Worm (Caenorhabditis elegans) whole organism, L1 larva: ENCODE measurements around the gene C07E3.9.
A peak's percentile ranks its signal among the peaks of the same experiment; 100 is the strongest.

Experiments used
- C04F5.9 ChIP-seq: sonication (generic microtip); optimal IDR thresholded peaks from 2 replicates; lab custom pipeline; 2016; ENCODE audit warnings: missing genetic modification characterization, missing compliant biosample characterization
- C34B4.2 ChIP-seq: sonication (generic microtip); optimal IDR thresholded peaks from 2 replicates; lab custom pipeline; 2017; ENCODE audit warnings: mild to moderate bottlenecking, missing genetic modification characterization, missing compliant biosample characterization
- Y116A8C.19 ChIP-seq: sonication (generic microtip); optimal IDR thresholded peaks from 2 replicates; lab custom pipeline; 2016; ENCODE audit warnings: missing compliant biosample characterization, missing genetic modification characterization, borderline replicate concordance
- aha-1 ChIP-seq: fragments of 150-350 bp; optimal IDR thresholded peaks from 2 replicates; lab custom pipeline; 2014; ENCODE audit warnings: missing biosample characterization, missing genetic modification characterization
- ama-1 ChIP-seq: fragments of 150-350 bp; optimal IDR thresholded peaks from 2 replicates; lab custom pipeline; 2014
- ceh-63 ChIP-seq: fragments of 200-800 bp; sonication (Bioruptor generic); optimal IDR thresholded peaks from 2 replicates; lab custom pipeline; 2018; ENCODE audit warnings: mild to moderate bottlenecking, missing genetic modification characterization, missing compliant biosample characterization
- ceh-8 ChIP-seq: fragments of 200-800 bp; sonication (Bioruptor generic); optimal IDR thresholded peaks from 2 replicates; lab custom pipeline; 2018; ENCODE audit warnings: mild to moderate bottlenecking, missing genetic modification characterization, moderate library complexity, missing compliant biosample characterization
- ceh-88 ChIP-seq: fragments of 200-800 bp; sonication (Bioruptor generic); IDR thresholded peaks from 2 replicates; pipeline ENCODE4 v1.3.6; 2022; ENCODE audit warnings: missing genetic modification characterization, missing compliant biosample characterization
- ces-1 ChIP-seq: fragments of 150-350 bp; optimal IDR thresholded peaks from 2 replicates; lab custom pipeline; 2014; ENCODE audit warnings: missing biosample characterization, missing genetic modification reagents, missing genetic modification characterization
- dpl-1 ChIP-seq, 3 experiments: fragments of 150-350 bp in 2 of 3; sonication (generic microtip) in 1 of 3; optimal IDR thresholded peaks; 2 replicates each; lab custom pipeline; 2014 to 2017; ENCODE audit warnings: missing biosample characterization in 3 of 3, missing genetic modification characterization in 3 of 3, missing genetic modification reagents in 3 of 3
- efl-1 ChIP-seq, 4 experiments: fragments of 150-350 bp; optimal IDR thresholded peaks in 3 of 4; peaks in 1 of 4; 1 replicate in 1 of 4; 2 replicates in 3 of 4; lab custom pipeline; 2014; ENCODE audit warnings: missing biosample characterization in 2 of 4, missing genetic modification characterization in 2 of 4, missing genetic modification reagents in 2 of 4
- efl-3 ChIP-seq: fragments of 200-800 bp; sonication (Bioruptor generic); optimal IDR thresholded peaks from 2 replicates; lab custom pipeline; 2018; ENCODE audit warnings: mild to moderate bottlenecking, missing genetic modification characterization, missing compliant biosample characterization
- egl-13 ChIP-seq: sonication (generic microtip); optimal IDR thresholded peaks from 2 replicates; lab custom pipeline; 2016; ENCODE audit warnings: missing genotype, missing genetic modification reagents, missing genetic modification characterization, missing compliant biosample characterization
- elt-3 ChIP-seq, 6 experiments: fragments of 150-350 bp in 1 of 6; sonication (generic microtip); optimal IDR thresholded peaks; 2 replicates each; lab custom pipeline; 2017 to 2018; ENCODE audit warnings: missing biosample characterization in 6 of 6, missing genetic modification characterization in 6 of 6, inconsistent platforms in 1 of 6
- fkh-10 ChIP-seq: sonication (generic microtip); optimal IDR thresholded peaks from 2 replicates; lab custom pipeline; 2017; ENCODE audit warnings: missing biosample characterization, missing genetic modification reagents, missing genetic modification characterization
- fkh-4 ChIP-seq: sonication (generic microtip); optimal IDR thresholded peaks from 2 replicates; lab custom pipeline; 2016; ENCODE audit warnings: missing compliant biosample characterization, missing genetic modification characterization, borderline replicate concordance
- fos-1 ChIP-seq: fragments of 150-350 bp; optimal IDR thresholded peaks from 2 replicates; lab custom pipeline; 2014; ENCODE audit warnings: missing biosample characterization, missing genetic modification characterization
- hpl-2 ChIP-seq: fragments of 150-350 bp; optimal IDR thresholded peaks from 2 replicates; lab custom pipeline; 2014; ENCODE audit warnings: missing biosample characterization, missing genetic modification reagents, missing genetic modification characterization
- isw-1 ChIP-seq: fragments of 200-800 bp; sonication (Bioruptor generic); IDR thresholded peaks from 2 replicates; pipeline ENCODE4 v1.3.6; 2022; ENCODE audit warnings: missing genetic modification characterization, missing compliant biosample characterization
- jun-1 ChIP-seq: fragments of 150-350 bp; optimal IDR thresholded peaks from 2 replicates; lab custom pipeline; 2014; ENCODE audit warnings: missing biosample characterization, missing genetic modification reagents, missing genetic modification characterization
- lin-13 ChIP-seq: fragments of 150-350 bp; optimal IDR thresholded peaks from 2 replicates; lab custom pipeline; 2014; ENCODE audit warnings: missing biosample characterization, missing genetic modification reagents, missing genetic modification characterization
- lin-14 ChIP-seq: fragments of 200-800 bp; sonication (Bioruptor generic); optimal IDR thresholded peaks from 2 replicates; lab custom pipeline; 2018; ENCODE audit warnings: mild to moderate bottlenecking, missing genetic modification characterization, moderate library complexity, missing compliant biosample characterization
- lin-35 ChIP-seq, 2 experiments: fragments of 150-350 bp; optimal IDR thresholded peaks; 2 replicates each; lab custom pipeline; 2014; ENCODE audit warnings: missing biosample characterization in 2 of 2, missing genetic modification characterization in 2 of 2, missing genetic modification reagents in 2 of 2
- lin-39 ChIP-seq: fragments of 150-350 bp; optimal IDR thresholded peaks from 2 replicates; lab custom pipeline; 2014; ENCODE audit warnings: missing biosample characterization, missing genetic modification reagents, missing genetic modification characterization
- lir-3 ChIP-seq: sonication (generic microtip); optimal IDR thresholded peaks from 2 replicates; lab custom pipeline; 2016; ENCODE audit warnings: mild to moderate bottlenecking, missing genetic modification characterization, moderate library complexity, missing compliant biosample characterization; ENCODE audit not compliant: poor library complexity
- mab-9 ChIP-seq: fragments of 200-800 bp; sonication (Bioruptor generic); IDR thresholded peaks from 2 replicates; pipeline ENCODE4 v1.3.6; 2022; ENCODE audit warnings: missing genetic modification reagents, missing genetic modification characterization, missing compliant biosample characterization
- nhr-19 ChIP-seq: fragments of 200-800 bp; sonication (Bioruptor generic); conservative IDR thresholded peaks from 2 replicates; pipeline ENCODE4 v1.3.6; 2022; ENCODE audit warnings: missing genetic modification characterization, missing compliant biosample characterization
- nhr-237 ChIP-seq: fragments of 150-350 bp; optimal IDR thresholded peaks from 2 replicates; lab custom pipeline; 2014; ENCODE audit warnings: missing biosample characterization, missing genetic modification characterization
- nhr-47 ChIP-seq: sonication (generic microtip); optimal IDR thresholded peaks from 2 replicates; lab custom pipeline; 2016; ENCODE audit warnings: mild to moderate bottlenecking, missing genetic modification characterization, moderate library complexity, missing compliant biosample characterization
- nhr-71 ChIP-seq: sonication (generic microtip); optimal IDR thresholded peaks from 2 replicates; lab custom pipeline; 2016; ENCODE audit warnings: mild to moderate bottlenecking, missing genetic modification characterization, moderate library complexity, missing compliant biosample characterization
- nhr-76 ChIP-seq: sonication (generic microtip); optimal IDR thresholded peaks from 2 replicates; lab custom pipeline; 2017; ENCODE audit warnings: missing biosample characterization, missing genetic modification characterization
- nhr-77 ChIP-seq: fragments of 150-350 bp; optimal IDR thresholded peaks from 2 replicates; lab custom pipeline; 2014; ENCODE audit warnings: missing biosample characterization, missing genetic modification characterization
- nhr-85 ChIP-seq: sonication (generic microtip); peaks from one replicate; lab custom pipeline; 2016; ENCODE audit warnings: missing genetic modification characterization, inconsistent platforms, missing compliant biosample characterization
- nhr-90 ChIP-seq: sonication (generic microtip); optimal IDR thresholded peaks from 2 replicates; lab custom pipeline; 2016; ENCODE audit warnings: mild to moderate bottlenecking, missing genetic modification characterization, missing compliant biosample characterization; ENCODE audit not compliant: poor library complexity
- pag-3 ChIP-seq: sonication (generic microtip); optimal IDR thresholded peaks from 2 replicates; lab custom pipeline; 2017; ENCODE audit warnings: missing genetic modification characterization, mild to moderate bottlenecking, missing compliant biosample characterization, antibody characterized with exemption, borderline replicate concordance; ENCODE audit not compliant: insufficient read depth
- pax-3 ChIP-seq: fragments of 200-800 bp; sonication (Bioruptor generic); optimal IDR thresholded peaks from 2 replicates; lab custom pipeline; 2018; ENCODE audit warnings: mild to moderate bottlenecking, missing genetic modification characterization, moderate library complexity, missing compliant biosample characterization
- pqm-1 ChIP-seq: sonication (generic microtip); optimal IDR thresholded peaks from 3 replicates; lab custom pipeline; 2017; ENCODE audit warnings: missing biosample characterization, missing genetic modification characterization
- skn-1 ChIP-seq: fragments of 150-350 bp; optimal IDR thresholded peaks from 2 replicates; lab custom pipeline; 2014; ENCODE audit warnings: missing biosample characterization, missing genetic modification characterization
- snpc-4 ChIP-seq: fragments of 150-350 bp; optimal IDR thresholded peaks from 2 replicates; lab custom pipeline; 2014; ENCODE audit warnings: missing biosample characterization, missing genetic modification characterization
- snu-23 ChIP-seq: sonication (generic microtip); optimal IDR thresholded peaks from 2 replicates; lab custom pipeline; 2016; ENCODE audit warnings: missing genetic modification characterization, missing compliant biosample characterization
- sptf-1 ChIP-seq: fragments of 150-350 bp; optimal IDR thresholded peaks from 2 replicates; lab custom pipeline; 2014; ENCODE audit warnings: missing biosample characterization, missing genetic modification characterization
- sup-37 ChIP-seq: fragments of 200-800 bp; sonication (Bioruptor generic); optimal IDR thresholded peaks from 2 replicates; lab custom pipeline; 2018; ENCODE audit warnings: mild to moderate bottlenecking, missing genetic modification characterization, missing compliant biosample characterization
- tlp-1 ChIP-seq: fragments of 150-350 bp; optimal IDR thresholded peaks from 2 replicates; lab custom pipeline; 2014; ENCODE audit warnings: missing biosample characterization, missing genetic modification characterization
- unc-30 ChIP-seq: sonication (generic microtip); optimal IDR thresholded peaks from 2 replicates; lab custom pipeline; 2017; ENCODE audit warnings: missing biosample characterization, missing genetic modification characterization
- unc-86 ChIP-seq: sonication (generic microtip); optimal IDR thresholded peaks from 2 replicates; lab custom pipeline; 2016; ENCODE audit warnings: missing genetic modification characterization, missing compliant biosample characterization
- unc-98 ChIP-seq: fragments of 200-800 bp; sonication (Bioruptor generic); IDR thresholded peaks from 2 replicates; pipeline ENCODE4 v1.3.6; 2022; ENCODE audit warnings: missing genetic modification characterization, missing compliant biosample characterization
- xbp-1 ChIP-seq: sonication (generic microtip); optimal IDR thresholded peaks from 2 replicates; lab custom pipeline; 2016; ENCODE audit warnings: missing genetic modification characterization, missing compliant biosample characterization
- zag-1 ChIP-seq: fragments of 150-350 bp; optimal IDR thresholded peaks from 2 replicates; lab custom pipeline; 2014; ENCODE audit warnings: missing biosample characterization, missing genetic modification characterization
- zip-4 ChIP-seq: fragments of 200-800 bp; sonication (Bioruptor generic); optimal IDR thresholded peaks from 2 replicates; lab custom pipeline; 2018; ENCODE audit warnings: mild to moderate bottlenecking, missing genetic modification characterization, moderate library complexity, missing compliant biosample characterization
- ztf-4 ChIP-seq: fragments of 150-350 bp; optimal IDR thresholded peaks from 2 replicates; lab custom pipeline; 2014; ENCODE audit warnings: missing biosample characterization, missing genetic modification characterization

Gene C07E3.9

DNA sequence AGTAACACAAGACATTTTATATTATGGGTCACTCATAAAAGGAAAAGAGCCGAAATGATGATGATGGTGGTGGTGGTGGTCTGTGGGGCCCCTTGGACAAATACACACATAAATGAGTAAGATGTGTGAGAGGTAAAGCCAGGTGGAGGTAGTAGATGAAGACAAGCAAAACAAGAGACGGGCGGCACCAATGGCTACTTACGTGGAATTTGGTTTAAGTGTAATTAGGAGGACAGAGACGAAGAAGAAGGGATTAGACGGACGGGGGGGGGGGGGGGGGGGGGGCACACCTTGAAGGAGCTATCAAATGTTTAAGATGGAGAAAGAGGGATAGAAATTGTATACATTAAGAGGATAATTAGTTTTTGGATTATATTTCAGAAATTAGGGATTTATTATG lies 24.2 kb downstream of the C07E3.9 start:
- TF ChIP-seq nhr-237 (tag; lab: Kevin White, UChicago) (no peak), Y116A8C.19 (tag; lab: Kevin White, UChicago) (no peak), nhr-77 (tag; lab: Kevin White, UChicago) (no peak), aha-1 (no peak), elt-3 (tag; optimal IDR thresholded peaks at IDR 0.05; lab: Kevin White, UChicago) (no peak), C34B4.2 (no peak), ama-1 (lab: Kevin White, UChicago) (no peak), ceh-8 (GFP tag; lab: Kevin White, UChicago) (no peak), sup-37 (GFP tag; lab: Kevin White, UChicago) (no peak), lin-13 (GFP tag; lab: Kevin White, UChicago) (no peak), isw-1 (GFP tag; lab: Robert Waterston, UW) (no peak), C04F5.9 (tag; lab: Kevin White, UChicago) (no peak), nhr-19 (GFP tag; lab: Robert Waterston, UW) (no peak)

DNA sequence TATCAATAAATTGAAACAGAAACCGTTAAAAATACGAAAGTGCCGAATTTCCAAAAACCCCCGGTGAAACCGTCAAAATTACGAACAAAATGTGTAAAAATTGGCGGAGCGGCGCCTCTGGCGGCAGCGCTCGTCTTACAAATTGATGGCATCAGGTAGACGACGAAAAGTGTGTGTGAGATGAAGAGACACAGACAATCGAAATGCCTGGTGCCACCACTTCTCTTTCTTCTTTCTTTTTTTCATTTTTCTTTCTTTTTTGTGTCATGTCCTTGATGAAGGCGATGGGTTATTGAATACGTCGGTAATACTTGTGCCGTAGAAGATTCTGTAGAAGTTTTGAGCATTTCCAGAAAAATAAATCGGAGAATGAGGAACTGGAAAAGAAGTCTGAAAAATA lies 27.3 kb downstream of the C07E3.9 start:
- no peak for TF ChIP-seq fkh-10
- no peak for TF ChIP-seq ceh-88
- TF ChIP-seq dpl-1 (GFP tag; optimal IDR thresholded peaks at IDR 0.05; lab: Kevin White, UChicago): no peak
- no peak for TF ChIP-seq ztf-4
- TF ChIP-seq nhr-76 (tag; lab: Kevin White, UChicago): no peak
- TF ChIP-seq ama-1 (lab: Kevin White, UChicago): no peak
- no peak for TF ChIP-seq fos-1 (tag; lab: Kevin White, UChicago)
- no peak for TF ChIP-seq skn-1 (tag; lab: Kevin White, UChicago)
- TF ChIP-seq nhr-90: no peak
- TF ChIP-seq ceh-8 (GFP tag; lab: Kevin White, UChicago): no peak
- TF ChIP-seq elt-3 (tag; optimal IDR thresholded peaks at IDR 0.05; lab: Kevin White, UChicago): no peak
- no peak for TF ChIP-seq pax-3 (tag; lab: Kevin White, UChicago)
- TF ChIP-seq snpc-4 (tag; lab: Kevin White, UChicago): no peak
- peak; percentile 65 for TF ChIP-seq pag-3 (tag; lab: Kevin White, UChicago)
- TF ChIP-seq sup-37 (GFP tag; lab: Kevin White, UChicago): no peak
- no peak for TF ChIP-seq lin-13 (GFP tag; lab: Kevin White, UChicago)
- peak; percentile 28 for TF ChIP-seq snu-23 (GFP tag; lab: Kevin White, UChicago)
- TF ChIP-seq unc-98 (GFP tag; lab: Robert Waterston, UW): no peak
- no peak for TF ChIP-seq unc-30
- no peak for TF ChIP-seq lir-3 (tag; lab: Kevin White, UChicago)
- no peak for TF ChIP-seq efl-3 (GFP tag; lab: Kevin White, UChicago)
- 0 out of 2 replicates have a peak, but pooled peaks have one; percentile 5 for TF ChIP-seq nhr-19 (GFP tag; lab: Robert Waterston, UW)
- TF ChIP-seq ceh-63: no peak
- TF ChIP-seq tlp-1 (tag; lab: Kevin White, UChicago): no peak
- no peak for TF ChIP-seq pqm-1 (tag; lab: Kevin White, UChicago)
- no peak for TF ChIP-seq fkh-4
- no peak for TF ChIP-seq unc-86 (tag; lab: Kevin White, UChicago)
- TF ChIP-seq lin-35 (GFP tag; optimal IDR thresholded peaks at IDR 0.05; lab: Kevin White, UChicago): no peak
- no peak for TF ChIP-seq nhr-71 (tag; lab: Kevin White, UChicago)
- no peak for TF ChIP-seq nhr-77 (tag; lab: Kevin White, UChicago)
- TF ChIP-seq nhr-47 (tag; lab: Kevin White, UChicago): no peak
- TF ChIP-seq zip-4: no peak
- TF ChIP-seq mab-9 (GFP tag; lab: Robert Waterston, UW): no peak
- no peak for TF ChIP-seq lin-39 (tag; lab: Kevin White, UChicago)
- no peak for TF ChIP-seq ces-1 (GFP tag; lab: Kevin White, UChicago)
- no peak for TF ChIP-seq xbp-1 (tag; lab: Kevin White, UChicago)
- TF ChIP-seq sptf-1 (tag; lab: Kevin White, UChicago): no peak
- TF ChIP-seq zag-1 (tag; lab: Kevin White, UChicago): no peak
- no peak for TF ChIP-seq hpl-2 (GFP tag; lab: Kevin White, UChicago)
- TF ChIP-seq lin-14: peak; percentile 40
- no peak for TF ChIP-seq nhr-237 (tag; lab: Kevin White, UChicago)
- no peak for TF ChIP-seq efl-1 (optimal IDR thresholded peaks at IDR 0.05; lab: Kevin White, UChicago)
- peak in 1 of 2 experiments; percentile 71 for TF ChIP-seq efl-1 (GFP tag; optimal IDR thresholded peaks at IDR 0.05 in 1 of 2; lab: Kevin White, UChicago)
- no peak for TF ChIP-seq egl-13 (tag; lab: Kevin White, UChicago)
- TF ChIP-seq nhr-85 (tag; lab: Kevin White, UChicago): no peak
- no peak for TF ChIP-seq jun-1 (tag; lab: Kevin White, UChicago)
